Fruit fly (Drosophila melanogaster) whole organism, embryonic: Measurements from ENCODE around the gene CG10286.

Source experiments
- CG6765 ChIP-seq: fragments of 200-800 bp; sonication (Bioruptor generic); optimal IDR thresholded peaks from 3 replicates; lab custom pipeline; 2017; ENCODE audit warnings: missing biosample characterization, mild to moderate bottlenecking, missing genetic modification characterization
- her ChIP-seq: fragments of 200-800 bp; sonication (Bioruptor generic); optimal IDR thresholded peaks from 2 replicates; lab custom pipeline; 2016; ENCODE audit warnings: missing biosample characterization, missing genetic modification characterization
- usp ChIP-seq: fragments of >200 bp; optimal IDR thresholded peaks from 2 replicates; lab custom pipeline; 2017; ENCODE audit warnings: missing biosample characterization, missing genetic modification characterization
- z ChIP-seq: fragments of 200-800 bp; sonication (Bioruptor generic); IDR thresholded peaks from 3 replicates; pipeline ENCODE4 v1.3.6; 2022; ENCODE audit warnings: missing biosample characterization, missing genetic modification characterization

DNA sequence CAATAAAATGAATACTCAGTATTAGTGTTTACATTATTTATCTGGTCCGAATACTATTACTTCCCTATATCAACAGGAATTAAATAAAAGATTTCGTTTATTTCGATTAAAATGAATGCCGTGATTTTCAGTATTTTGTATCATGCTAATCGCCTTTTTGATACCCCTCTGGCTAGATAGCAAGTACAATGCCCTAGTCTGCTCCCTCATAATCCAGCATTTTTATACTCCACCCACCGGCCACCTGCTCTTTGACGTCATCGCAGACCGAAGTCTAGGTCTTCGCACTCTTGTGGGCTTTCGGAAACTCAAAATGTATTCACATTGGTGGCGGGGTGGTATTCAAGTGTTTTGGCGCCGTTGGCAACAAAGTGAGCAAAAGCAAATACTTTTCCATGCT, 34.9 kb downstream of the CG10286 start:
- TF ChIP-seq z (GFP tag; lab: Robert Waterston, UW): no peak
- no peak for TF ChIP-seq CG6765
- no peak for TF ChIP-seq usp (GFP tag; lab: Kevin White, UChicago)
- TF ChIP-seq her: no peak
